Worm (Caenorhabditis elegans): ENCODE data around the gene sss-1.

Gene sss-1

ce11 chrIV:9857952-9858488, 35.5 kb downstream of the sss-1 start, which contains the start of gene npp-1:
npp-1 (plus strand) TSS chrIV:9858488.
- TF ChIP-seq ceh-48 (tag; optimal IDR thresholded peaks at IDR 0.05) = peak; percentile 38
- no peak for TF ChIP-seq C38D4.7 (GFP tag; optimal IDR thresholded peaks at IDR 0.05)
- TF ChIP-seq zip-5 (tag; optimal IDR thresholded peaks at IDR 0.05) = peak; percentile 29
- TF ChIP-seq ceh-34 (tag; optimal IDR thresholded peaks at IDR 0.05) = no peak
- TF ChIP-seq fax-1 (tag; optimal IDR thresholded peaks at IDR 0.05) = peak; percentile 16
- peak; percentile 23 for TF ChIP-seq ceh-14 (tag; optimal IDR thresholded peaks at IDR 0.05)
- TF ChIP-seq hlh-30 (tag; optimal IDR thresholded peaks at IDR 0.05; ENCODE audit: insufficient read depth) = no peak
- TF ChIP-seq K09A11.1 (tag; optimal IDR thresholded peaks at IDR 0.05; ENCODE audit: insufficient read depth) = no peak
- TF ChIP-seq F13H6.1 (tag; optimal IDR thresholded peaks at IDR 0.05) = no peak
- peak; percentile 21 for TF ChIP-seq ref-2 (tag; optimal IDR thresholded peaks at IDR 0.05)
- TF ChIP-seq elt-2 (tag; optimal IDR thresholded peaks at IDR 0.05) = peak; percentile 43
- TF ChIP-seq lin-11 (tag; optimal IDR thresholded peaks at IDR 0.05) = no peak
- peak; percentile 12 for TF ChIP-seq C08G9.2 (tag; optimal IDR thresholded peaks at IDR 0.05)
- peak; percentile 14 for TF ChIP-seq nfya-1 (tag; optimal IDR thresholded peaks at IDR 0.05)
- peak; percentile 81 for TF ChIP-seq ceh-31 (tag; optimal IDR thresholded peaks at IDR 0.05)
- peak; percentile 59 for TF ChIP-seq tbx-2 (tag; optimal IDR thresholded peaks at IDR 0.05)
- TF ChIP-seq hlh-8 (tag; optimal IDR thresholded peaks at IDR 0.05) = peak; percentile 25
- no peak for TF ChIP-seq pros-1 (tag; optimal IDR thresholded peaks at IDR 0.05)
- TF ChIP-seq dmd-4 (tag; optimal IDR thresholded peaks at IDR 0.05; ENCODE audit: borderline replicate concordance) = no peak
- TF ChIP-seq unc-42 (tag; optimal IDR thresholded peaks at IDR 0.05) = peak; percentile 6
- no peak for TF ChIP-seq hlh-13 (GFP tag; optimal IDR thresholded peaks at IDR 0.05)
- peak; percentile 12 for TF ChIP-seq ets-4 (tag; optimal IDR thresholded peaks at IDR 0.05)
- no peak for TF ChIP-seq syd-9 (tag; optimal IDR thresholded peaks at IDR 0.05)

- TF ChIP-seq ref-2 (tag; optimal IDR thresholded peaks at IDR 0.05) (no peak), ceh-14 (tag; optimal IDR thresholded peaks at IDR 0.05) (no peak), Y22D7AL.16 (tag; optimal IDR thresholded peaks at IDR 0.05) (no peak), ceh-34 (tag; optimal IDR thresholded peaks at IDR 0.05) (no peak), tbx-2 (tag; optimal IDR thresholded peaks at IDR 0.05) (no peak), eyg-1 (tag; optimal IDR thresholded peaks at IDR 0.05) (no peak), fax-1 (tag; optimal IDR thresholded peaks at IDR 0.05) (no peak), ceh-24 (tag; optimal IDR thresholded peaks at IDR 0.05) (no peak)
Observed at ce11 chrIV:9855712-9856111, 37.8 kb downstream of the sss-1 start, which contains the start of gene K07F5.12. K07F5.12 (plus strand) TSS chrIV:9856012.

- no peak for TF ChIP-seq tbx-2 (tag; optimal IDR thresholded peaks at IDR 0.05)
- TF ChIP-seq elt-2 (tag; optimal IDR thresholded peaks at IDR 0.05) = peak; percentile 51
Observed at ce11 chrIV:9854952-9855351, 38.6 kb downstream of the sss-1 start.

ce11 chrIV:9852818-9853466, 40.6 kb downstream of the sss-1 start:
- TF ChIP-seq sdc-2 (tag; optimal IDR thresholded peaks at IDR 0.05) = peak; percentile 9
- TF ChIP-seq K09A11.1 (tag; optimal IDR thresholded peaks at IDR 0.05; ENCODE audit: insufficient read depth) = no peak

- TF ChIP-seq unc-3 (GFP tag; conservative IDR thresholded peaks at IDR 0.05) = no peak
- TF ChIP-seq unc-3 (tag; optimal IDR thresholded peaks at IDR 0.05) = no peak
- no peak for TF ChIP-seq ztf-16 (tag; optimal IDR thresholded peaks at IDR 0.05)
- no peak for TF ChIP-seq ceh-31 (tag; optimal IDR thresholded peaks at IDR 0.05)
- TF ChIP-seq ceh-2 (tag; optimal IDR thresholded peaks at IDR 0.05) = no peak
- TF ChIP-seq nfya-1 (tag; optimal IDR thresholded peaks at IDR 0.05) = no peak
- TF ChIP-seq dve-1 (tag; optimal IDR thresholded peaks at IDR 0.05) = no peak
- TF ChIP-seq dmd-4 (tag; optimal IDR thresholded peaks at IDR 0.05; ENCODE audit: borderline replicate concordance) = no peak
- no peak for TF ChIP-seq nhr-11 (tag; optimal IDR thresholded peaks at IDR 0.05)
- no peak for TF ChIP-seq syd-9 (tag; optimal IDR thresholded peaks at IDR 0.05)
- no peak for TF ChIP-seq unc-42 (tag; optimal IDR thresholded peaks at IDR 0.05)
- no peak for TF ChIP-seq ref-2 (tag; optimal IDR thresholded peaks at IDR 0.05)
- TF ChIP-seq lin-11 (tag; optimal IDR thresholded peaks at IDR 0.05) = no peak
Observed at ce11 chrIV:9852250-9852649, 41.3 kb downstream of the sss-1 start, which contains the start of gene ssq-1. ssq-1 (plus strand) TSS chrIV:9852550.
